Worm (Caenorhabditis elegans) whole organism, mixed stage, embryonic: Measurements from ENCODE around the gene pigt-1.

Experiments
- pha-4 ChIP-seq: fragments of 150-350 bp; optimal IDR thresholded peaks from 2 replicates; lab custom pipeline; 2018; ENCODE audit warnings: missing biosample characterization, missing genetic modification reagents, missing genetic modification characterization
- unc-39 ChIP-seq: fragments of 150-350 bp; optimal IDR thresholded peaks from 2 replicates; lab custom pipeline; 2014; ENCODE audit warnings: missing biosample characterization, missing genetic modification characterization

DNA sequence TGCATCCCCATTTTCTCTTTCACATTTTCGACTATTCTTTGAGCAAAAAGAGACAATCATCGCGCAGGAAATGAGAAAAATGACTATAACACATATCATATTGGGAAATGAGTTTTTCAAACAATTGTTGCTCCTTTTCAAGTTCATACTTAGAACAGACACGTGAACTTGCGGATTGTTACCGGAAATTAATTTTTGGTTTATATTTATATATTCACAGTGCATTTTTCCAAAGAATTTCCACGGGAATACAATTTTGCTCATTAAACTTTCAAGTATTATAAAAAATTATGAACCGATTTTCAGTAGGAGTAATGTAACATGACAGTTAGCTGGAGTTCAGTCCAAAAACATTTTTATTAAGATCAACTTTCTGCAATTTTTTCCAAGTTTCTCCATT lies 35.4 kb downstream of the pigt-1 start, which contains the start of gene F58B4.7:
- TF ChIP-seq pha-4, result no peak
- TF ChIP-seq unc-39 (tag; lab: Kevin White, UChicago), result no peak
